Worm (Caenorhabditis elegans): ENCODE results near the gene Y37D8A.8.

Gene Y37D8A.8

DNA sequence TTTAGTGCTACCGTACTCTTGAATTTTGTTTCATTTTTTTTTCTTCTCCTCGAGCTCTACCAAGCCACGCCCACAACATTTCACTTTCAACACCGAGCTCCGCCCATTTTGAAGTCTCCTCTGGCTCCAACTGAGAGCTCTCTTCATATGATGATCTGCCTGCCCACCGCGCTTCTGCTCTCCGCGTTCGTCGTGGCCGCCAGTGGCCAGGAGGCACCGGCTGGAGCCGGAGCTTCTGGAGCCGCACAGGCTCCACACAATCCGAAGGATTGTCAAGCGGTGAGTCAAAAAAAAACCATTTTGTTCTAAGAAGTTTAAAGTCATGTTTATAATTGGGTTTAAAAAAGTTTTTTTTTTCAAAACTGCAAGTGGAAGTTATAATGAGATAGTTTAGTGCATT is 45.6 kb downstream of the Y37D8A.8 start, which contains the start of gene flp-14:
Gene flp-14 (plus strand): TSS at position 146 of the 400 bp plus-strand sequence.
- TF ChIP-seq pha-4 (tag; optimal IDR thresholded peaks at IDR 0.05) (no peak), unc-39 (tag; optimal IDR thresholded peaks at IDR 0.05) (no peak), elt-1 (tag; optimal IDR thresholded peaks at IDR 0.05; ENCODE audit: borderline replicate concordance, insufficient read depth) (no peak), sem-2 (GFP tag; optimal IDR thresholded peaks at IDR 0.05) (no peak), zip-8 (tag; optimal IDR thresholded peaks at IDR 0.05) (no peak)

ce11 chrIII:12916459-12916858 is 51.7 kb downstream of the Y37D8A.8 start:
- no peak for TF ChIP-seq ceh-39 (tag; optimal IDR thresholded peaks at IDR 0.05)
- peak; percentile 62 for TF ChIP-seq ces-1 (GFP tag; optimal IDR thresholded peaks at IDR 0.05)

Measured in whole organism, mixed stage, embryonic.